Fruit fly (Drosophila melanogaster) whole organism, pupa: ENCODE results near the gene Mst84Dd.

Source experiments
- CG10348 ChIP-seq: fragments of 200-800 bp; sonication (Bioruptor generic); IDR thresholded peaks from 2 replicates; pipeline ENCODE4 v1.3.6; 2022; ENCODE audit warnings: missing biosample characterization, missing genetic modification characterization
- CG13204 ChIP-seq: fragments of 200-800 bp; sonication (Bioruptor generic); optimal IDR thresholded peaks from 2 replicates; lab custom pipeline; 2018; ENCODE audit warnings: missing biosample characterization, mild to moderate bottlenecking, missing genetic modification characterization, moderate library complexity
- CG32121 ChIP-seq: fragments of 200-800 bp; sonication (Bioruptor generic); IDR thresholded peaks from 2 replicates; pipeline ENCODE4 v1.3.6; 2022; ENCODE audit warnings: missing biosample characterization, missing genetic modification characterization
- CG8301 ChIP-seq: fragments of 200-800 bp; sonication (Bioruptor generic); optimal IDR thresholded peaks from 2 replicates; lab custom pipeline; 2018; ENCODE audit warnings: missing biosample characterization, mild to moderate bottlenecking, missing genetic modification characterization
- D1 ChIP-seq: fragments of 200-800 bp; sonication (Bioruptor generic); optimal IDR thresholded peaks from 2 replicates; lab custom pipeline; 2018; ENCODE audit warnings: missing biosample characterization, mild to moderate bottlenecking, missing genetic modification characterization, moderate library complexity
- Pif1A ChIP-seq: fragments of 200-800 bp; sonication (Bioruptor generic); optimal IDR thresholded peaks from 3 replicates; lab custom pipeline; 2016; ENCODE audit warnings: missing biosample characterization, missing genetic modification characterization
- Pif1B ChIP-seq: fragments of 200-800 bp; sonication (Bioruptor generic); optimal IDR thresholded peaks from 3 replicates; lab custom pipeline; 2016; ENCODE audit warnings: missing biosample characterization, missing genetic modification characterization
- fd96Ca ChIP-seq: fragments of 200-800 bp; sonication (Bioruptor generic); IDR thresholded peaks from 3 replicates; pipeline ENCODE4 v1.3.6; 2022; ENCODE audit warnings: missing biosample characterization, missing genetic modification characterization
- rn ChIP-seq: fragments of 200-800 bp; sonication (Bioruptor generic); IDR thresholded peaks from 2 replicates; pipeline ENCODE4 v1.3.6; 2022; ENCODE audit warnings: missing biosample characterization, missing genetic modification characterization

dm6 chr3R:7362023-7362422 is 1.6 kb downstream of the Mst84Dd start, which contains the start of gene CG17944:
- TF ChIP-seq CG8301 (tag; lab: Kevin White, UChicago) (no peak), Pif1B (GFP tag; lab: Kevin White, UChicago) (no peak), D1 (tag; lab: Kevin White, UChicago) (no peak), fd96Ca (GFP tag; lab: Robert Waterston, UW) (no peak), rn (GFP tag; lab: Robert Waterston, UW) (no peak), CG13204 (GFP tag; lab: Kevin White, UChicago) (no peak), CG10348 (no peak), Pif1A (GFP tag; lab: Kevin White, UChicago) (no peak), CG32121 (GFP tag; lab: Robert Waterston, UW) (no peak)
